Fruit fly (Drosophila melanogaster): ENCODE results near the gene SKIP.

- TF ChIP-seq h (GFP tag; optimal IDR thresholded peaks at IDR 0.05) (peak; percentile 66), lola (GFP tag; optimal IDR thresholded peaks at IDR 0.05) (no peak), usp (GFP tag; optimal IDR thresholded peaks at IDR 0.05) (no peak), fru (GFP tag; optimal IDR thresholded peaks at IDR 0.05) (peak; percentile 85), CrebA (GFP tag; optimal IDR thresholded peaks at IDR 0.05; ENCODE audit: borderline replicate concordance) (no peak), HLH106 (tag; optimal IDR thresholded peaks at IDR 0.05) (peak; percentile 83), dl (GFP tag; optimal IDR thresholded peaks at IDR 0.05; ENCODE audit: insufficient read depth in 1 of 2, partially characterized antibody in 2 of 2) (no peak), GATAd (GFP tag; optimal IDR thresholded peaks at IDR 0.05) (no peak), br (GFP tag; optimal IDR thresholded peaks at IDR 0.05) (peak; percentile 44), sage (GFP tag; optimal IDR thresholded peaks at IDR 0.05) (no peak), Mio (GFP tag; optimal IDR thresholded peaks at IDR 0.05) (no peak)
These were observed 61.3 kb downstream of the SKIP start for dm6 chr3R:22194763-22195410.
